Worm (Caenorhabditis elegans): ENCODE data around the gene C16A3.6.

DNA sequence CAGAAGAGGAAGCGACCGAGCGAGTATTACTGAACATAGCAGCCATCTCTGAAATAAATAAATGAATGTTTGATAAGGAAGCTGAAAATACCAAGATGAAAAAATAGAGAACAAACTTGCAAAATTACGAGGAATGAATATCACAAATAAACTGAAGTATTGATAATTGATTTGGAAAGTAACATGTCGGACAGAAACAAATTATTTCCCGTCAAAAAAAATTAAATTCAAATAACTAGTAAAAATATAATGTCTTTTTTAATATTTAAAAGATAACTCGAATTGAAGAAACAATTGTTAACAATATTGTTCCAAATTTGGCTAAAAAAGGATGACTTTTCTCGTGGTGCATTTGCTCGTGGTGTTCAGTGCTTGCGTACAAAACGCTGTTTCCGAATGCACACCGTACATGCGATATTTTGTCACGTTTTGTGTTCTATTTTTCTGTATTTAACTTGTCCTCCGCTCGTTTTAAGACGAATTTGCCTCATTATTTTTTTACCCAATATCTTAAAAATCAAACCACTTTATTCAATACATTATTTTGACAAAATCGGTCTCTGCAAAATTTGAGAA, 37.0 kb upstream of the C16A3.6 start, which contains the start of gene rpn-13:
- TF ChIP-seq hnd-1 (tag; optimal IDR thresholded peaks at IDR 0.05) (no peak), tra-4 (tag; optimal IDR thresholded peaks at IDR 0.05) (no peak), ama-1 (optimal IDR thresholded peaks at IDR 0.05) (no peak), hmg-4 (GFP tag; optimal IDR thresholded peaks at IDR 0.05) (no peak), ceh-36 (tag; optimal IDR thresholded peaks at IDR 0.05) (no peak), flt-1 (GFP tag; IDR thresholded peaks at IDR 0.05) (no peak), F13C5.2 (tag; optimal IDR thresholded peaks at IDR 0.05) (peak; percentile 71)

Data from whole organism, early embryonic.